Fruit fly (Drosophila melanogaster): ENCODE results near the gene Diedel.

The Diedel gene

dm6 chr3R:29519332-29519731 is 25.7 kb downstream of the Diedel start (continued):
- no peak for TF ChIP-seq CG4707 (GFP tag; optimal IDR thresholded peaks at IDR 0.05)
- TF ChIP-seq Side (GFP tag; optimal IDR thresholded peaks at IDR 0.05), result no peak
- no peak for TF ChIP-seq ken (GFP tag; IDR thresholded peaks at IDR 0.05)
- no peak for TF ChIP-seq fd102C (GFP tag; optimal IDR thresholded peaks at IDR 0.05)
- peak; percentile 40 for TF ChIP-seq Oli (tag; optimal IDR thresholded peaks at IDR 0.05)
- no peak for TF ChIP-seq HLH54F (GFP tag; optimal IDR thresholded peaks at IDR 0.05)
- no peak for TF ChIP-seq CG13894 (tag; optimal IDR thresholded peaks at IDR 0.05)
- TF ChIP-seq Ptx1 (GFP tag; IDR thresholded peaks at IDR 0.05), result peak; percentile 30; the same call in 1 of the 2 replicates
- TF ChIP-seq hkb (optimal IDR thresholded peaks at IDR 0.05), result no peak
- TF ChIP-seq hkb (GFP tag; IDR thresholded peaks at IDR 0.05), result no peak
- no peak for TF ChIP-seq sim (GFP tag; IDR thresholded peaks at IDR 0.05)
- TF ChIP-seq CG13123 (GFP tag; optimal IDR thresholded peaks at IDR 0.05), result no peak
- no peak for TF ChIP-seq D (optimal IDR thresholded peaks at IDR 0.05)
- TF ChIP-seq D (GFP tag; optimal IDR thresholded peaks at IDR 0.05), result no peak
- TF ChIP-seq CG13296 (GFP tag; optimal IDR thresholded peaks at IDR 0.05), result no peak
- no peak for TF ChIP-seq tna (GFP tag; IDR thresholded peaks at IDR 0.05; ENCODE audit: partially characterized antibody)
- no peak for TF ChIP-seq gce (GFP tag; IDR thresholded peaks at IDR 0.05)
- TF ChIP-seq CG14050 (GFP tag; IDR thresholded peaks at IDR 0.05), result no peak
- no peak for TF ChIP-seq insv (GFP tag; optimal IDR thresholded peaks at IDR 0.05)
- TF ChIP-seq Gsc (GFP tag; IDR thresholded peaks at IDR 0.05), result no peak
- TF ChIP-seq HLH4C (GFP tag; IDR thresholded peaks at IDR 0.05; ENCODE audit: partially characterized antibody), result no peak
- TF ChIP-seq en (GFP tag; optimal IDR thresholded peaks at IDR 0.05), result no peak
- TF ChIP-seq ro (GFP tag; IDR thresholded peaks at IDR 0.05), result no peak
- peak; percentile 10 for TF ChIP-seq CG16815 (GFP tag; optimal IDR thresholded peaks at IDR 0.05)
- no peak for TF ChIP-seq gsb (GFP tag; IDR thresholded peaks at IDR 0.05)
- no peak for TF ChIP-seq dpn (GFP tag; optimal IDR thresholded peaks at IDR 0.05)
- no peak for TF ChIP-seq shn (GFP tag; optimal IDR thresholded peaks at IDR 0.05)
- TF ChIP-seq Hey (tag; optimal IDR thresholded peaks at IDR 0.05), result no peak
- no peak for TF ChIP-seq Kr (GFP tag; optimal IDR thresholded peaks at IDR 0.05)
- 0 out of 2 replicates have a peak, but pooled peaks have one; percentile 22 for TF ChIP-seq vvl (GFP tag; IDR thresholded peaks at IDR 0.05)
- no peak for TF ChIP-seq exex (tag; optimal IDR thresholded peaks at IDR 0.05)
- TF ChIP-seq toy (GFP tag; IDR thresholded peaks at IDR 0.05), result no peak
- TF ChIP-seq Lim3 (GFP tag; IDR thresholded peaks at IDR 0.05), result no peak
- TF ChIP-seq gem (tag; optimal IDR thresholded peaks at IDR 0.05), result peak; percentile 69
- no peak for TF ChIP-seq gfzf (GFP tag; optimal IDR thresholded peaks at IDR 0.05)
- TF ChIP-seq CG7786 (GFP tag; optimal IDR thresholded peaks at IDR 0.05), result no peak
- TF ChIP-seq Bgb (GFP tag; IDR thresholded peaks at IDR 0.05; ENCODE audit: partially characterized antibody), result no peak
- no peak; the same call in 2 of the 3 replicates for TF ChIP-seq H15 (GFP tag; IDR thresholded peaks at IDR 0.05)
- no peak for TF ChIP-seq ttk (GFP tag; IDR thresholded peaks at IDR 0.05)
- peak; percentile 41 for TF ChIP-seq CG15696 (tag; optimal IDR thresholded peaks at IDR 0.05)
- TF ChIP-seq CG4820 (GFP tag; optimal IDR thresholded peaks at IDR 0.05), result peak; percentile 3
- TF ChIP-seq cg (GFP tag; optimal IDR thresholded peaks at IDR 0.05), result no peak
- TF ChIP-seq sqz (GFP tag; optimal IDR thresholded peaks at IDR 0.05), result no peak
- TF ChIP-seq CG12391 (tag; optimal IDR thresholded peaks at IDR 0.05), result peak; percentile 39
- no peak for TF ChIP-seq HHEX (GFP tag; optimal IDR thresholded peaks at IDR 0.05)
- no peak for TF ChIP-seq CG1792 (GFP tag; optimal IDR thresholded peaks at IDR 0.05)
- TF ChIP-seq mam (GFP tag; optimal IDR thresholded peaks at IDR 0.05), result no peak
- TF ChIP-seq lab (GFP tag; optimal IDR thresholded peaks at IDR 0.05), result no peak
- no peak for TF ChIP-seq pzg (GFP tag; optimal IDR thresholded peaks at IDR 0.05)
- TF ChIP-seq zen2 (GFP tag; IDR thresholded peaks at IDR 0.05; ENCODE audit: partially characterized antibody), result no peak
- no peak for TF ChIP-seq pan (optimal IDR thresholded peaks at IDR 0.05)
- TF ChIP-seq pan (GFP tag; optimal IDR thresholded peaks at IDR 0.05 in 1 of 2, IDR thresholded peaks at IDR 0.05 in 1 of 2), result peak in 1 of 2 experiments; percentile 46
